Fruit fly (Drosophila melanogaster) whole organism, pupa: ENCODE measurements around the gene wdn.

Source experiments
- CG10348 ChIP-seq: fragments of 200-800 bp; sonication (Bioruptor generic); IDR thresholded peaks from 2 replicates; pipeline ENCODE4 v1.3.6; 2022; ENCODE audit warnings: missing biosample characterization, missing genetic modification characterization
- CG12605 ChIP-seq: fragments of 200-800 bp; sonication (Bioruptor generic); IDR thresholded peaks from 2 replicates; pipeline ENCODE4 v1.3.6; 2022; ENCODE audit warnings: missing biosample characterization, missing genetic modification characterization
- CG13204 ChIP-seq: fragments of 200-800 bp; sonication (Bioruptor generic); optimal IDR thresholded peaks from 2 replicates; lab custom pipeline; 2018; ENCODE audit warnings: missing biosample characterization, mild to moderate bottlenecking, missing genetic modification characterization, moderate library complexity
- CG14655 ChIP-seq: fragments of 200-800 bp; sonication (Bioruptor generic); optimal IDR thresholded peaks from 3 replicates; lab custom pipeline; 2017; ENCODE audit warnings: mild to moderate bottlenecking, missing biosample characterization, missing genetic modification reagents, missing genetic modification characterization
- CG15710 ChIP-seq: fragments of 200-800 bp; sonication (Bioruptor generic); optimal IDR thresholded peaks from 2 replicates; lab custom pipeline; 2018; ENCODE audit warnings: missing biosample characterization, mild to moderate bottlenecking, missing genetic modification characterization, moderate library complexity
- CG17806 ChIP-seq: fragments of 200-800 bp; sonication (Bioruptor generic); optimal IDR thresholded peaks from 2 replicates; lab custom pipeline; 2018; ENCODE audit warnings: missing biosample characterization, mild to moderate bottlenecking, missing genetic modification characterization, moderate library complexity
- CG32121 ChIP-seq: fragments of 200-800 bp; sonication (Bioruptor generic); IDR thresholded peaks from 2 replicates; pipeline ENCODE4 v1.3.6; 2022; ENCODE audit warnings: missing biosample characterization, missing genetic modification characterization
- CG34367 ChIP-seq: fragments of 200-800 bp; sonication (Bioruptor generic); optimal IDR thresholded peaks from 2 replicates; lab custom pipeline; 2018; ENCODE audit warnings: missing biosample characterization, mild to moderate bottlenecking, missing genetic modification characterization
- CG4496 ChIP-seq: fragments of 200-800 bp; sonication (Bioruptor generic); IDR thresholded peaks from 3 replicates; pipeline ENCODE4 v1.3.6; 2022; ENCODE audit warnings: missing biosample characterization, missing genetic modification characterization
- CG8159 ChIP-seq: fragments of 200-800 bp; sonication (Bioruptor generic); optimal IDR thresholded peaks from 3 replicates; lab custom pipeline; 2018; ENCODE audit warnings: missing biosample characterization, mild to moderate bottlenecking, missing genetic modification characterization, moderate library complexity
- CG8301 ChIP-seq: fragments of 200-800 bp; sonication (Bioruptor generic); optimal IDR thresholded peaks from 2 replicates; lab custom pipeline; 2018; ENCODE audit warnings: missing biosample characterization, mild to moderate bottlenecking, missing genetic modification characterization
- CG9948 ChIP-seq: fragments of 200-800 bp; sonication (Bioruptor generic); optimal IDR thresholded peaks from 2 replicates; lab custom pipeline; 2018; ENCODE audit warnings: missing biosample characterization, mild to moderate bottlenecking, missing genetic modification characterization, moderate library complexity
- D1 ChIP-seq: fragments of 200-800 bp; sonication (Bioruptor generic); optimal IDR thresholded peaks from 2 replicates; lab custom pipeline; 2018; ENCODE audit warnings: missing biosample characterization, mild to moderate bottlenecking, missing genetic modification characterization, moderate library complexity
- EcR ChIP-seq: fragments of 200-800 bp; sonication (Bioruptor generic); optimal IDR thresholded peaks from 3 replicates; lab custom pipeline; 2019; ENCODE audit warnings: missing biosample characterization, missing genetic modification characterization, mild to moderate bottlenecking, moderate library complexity, missing genetic modification reagents
- Ets98B ChIP-seq: fragments of 200-800 bp; sonication (Bioruptor generic); IDR thresholded peaks from 2 replicates; pipeline ENCODE4 v1.3.6; 2022; ENCODE audit warnings: missing biosample characterization, missing genetic modification characterization
- Pif1A ChIP-seq: fragments of 200-800 bp; sonication (Bioruptor generic); optimal IDR thresholded peaks from 3 replicates; lab custom pipeline; 2016; ENCODE audit warnings: missing biosample characterization, missing genetic modification characterization
- Pif1B ChIP-seq: fragments of 200-800 bp; sonication (Bioruptor generic); optimal IDR thresholded peaks from 3 replicates; lab custom pipeline; 2016; ENCODE audit warnings: missing biosample characterization, missing genetic modification characterization
- Snoo ChIP-seq: fragments of 200-800 bp; sonication (Bioruptor generic); optimal IDR thresholded peaks from 3 replicates; lab custom pipeline; 2017; ENCODE audit warnings: missing biosample characterization, mild to moderate bottlenecking, missing genetic modification characterization, inconsistent platforms
- fd96Ca ChIP-seq: fragments of 200-800 bp; sonication (Bioruptor generic); IDR thresholded peaks from 3 replicates; pipeline ENCODE4 v1.3.6; 2022; ENCODE audit warnings: missing biosample characterization, missing genetic modification characterization
- gl ChIP-seq: fragments of 200-800 bp; sonication (Bioruptor generic); optimal IDR thresholded peaks from 2 replicates; lab custom pipeline; 2018; ENCODE audit warnings: missing biosample characterization, mild to moderate bottlenecking, missing genetic modification characterization
- rn ChIP-seq: fragments of 200-800 bp; sonication (Bioruptor generic); IDR thresholded peaks from 2 replicates; pipeline ENCODE4 v1.3.6; 2022; ENCODE audit warnings: missing biosample characterization, missing genetic modification characterization

Gene wdn

DNA sequence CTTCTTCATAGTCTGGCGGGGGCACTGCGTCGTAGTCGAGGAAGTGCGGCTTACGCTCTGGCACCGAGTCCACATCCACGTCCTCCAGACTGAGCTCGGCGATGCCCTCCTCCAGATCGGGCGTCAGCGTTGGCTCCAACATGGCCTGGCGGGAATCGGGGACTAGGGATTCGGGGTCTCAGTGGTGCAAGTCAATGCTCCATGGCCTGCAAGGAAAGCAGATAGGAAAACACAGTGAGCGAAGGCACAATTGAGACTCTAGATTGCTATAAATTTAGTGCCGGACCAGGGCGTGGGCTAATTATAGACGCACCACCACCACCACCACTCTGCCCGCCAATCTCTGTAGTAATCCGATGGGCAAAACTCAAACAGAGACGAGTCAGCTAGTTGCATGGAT lies 29.5 kb upstream of the wdn start:
- TF ChIP-seq EcR (GFP tag; lab: Kevin White, UChicago) (peak; percentile 58), CG4496 (0 out of 3 replicates have a peak, but pooled peaks have one; percentile 27), Snoo (tag; lab: Kevin White, UChicago) (no peak)

dm6 chr3R:28831626-28832267 lies 20.6 kb upstream of the wdn start, which contains the start of gene WASp:
Gene WASp (minus strand): TSS chr3R:28832024.
- TF ChIP-seq CG4496 (peak; percentile 67; the same call in 2 of the 3 replicates), CG13204 (GFP tag; lab: Kevin White, UChicago) (no peak), rn (GFP tag; lab: Robert Waterston, UW) (0 out of 2 replicates have a peak, but pooled peaks have one; percentile 18), gl (tag; lab: Kevin White, UChicago) (peak; percentile 46), CG34367 (tag; lab: Kevin White, UChicago) (peak; percentile 48), Pif1B (GFP tag; lab: Kevin White, UChicago) (peak; percentile 16), CG32121 (GFP tag; lab: Robert Waterston, UW) (peak; percentile 25; the same call in 1 of the 2 replicates), Snoo (tag; lab: Kevin White, UChicago) (no peak), CG14655 (no peak), Pif1A (GFP tag; lab: Kevin White, UChicago) (no peak), CG12605 (GFP tag; lab: Robert Waterston, UW) (peak; percentile 50), CG9948 (tag; lab: Kevin White, UChicago) (no peak), CG15710 (peak; percentile 53), EcR (GFP tag; lab: Kevin White, UChicago) (no peak), CG8159 (tag; lab: Kevin White, UChicago) (peak; percentile 19), CG17806 (peak; percentile 22), D1 (no peak), Ets98B (GFP tag; lab: Robert Waterston, UW) (peak; percentile 67), CG10348 (GFP tag; lab: Robert Waterston, UW) (no peak), fd96Ca (GFP tag; lab: Robert Waterston, UW) (no peak; the same call in 1 of the 3 replicates), CG8301 (peak; percentile 4)

dm6 chr3R:28831172-28831571 lies 20.0 kb upstream of the wdn start:
- no peak for TF ChIP-seq CG4496
- TF ChIP-seq CG12605 (GFP tag; lab: Robert Waterston, UW): no peak
- TF ChIP-seq CG13204 (GFP tag; lab: Kevin White, UChicago): no peak
- no peak for TF ChIP-seq gl (tag; lab: Kevin White, UChicago)
- TF ChIP-seq Pif1B (GFP tag; lab: Kevin White, UChicago): no peak
- 0 out of 3 replicates have a peak, but pooled peaks have one; percentile 27 for TF ChIP-seq fd96Ca (GFP tag; lab: Robert Waterston, UW)
- TF ChIP-seq CG15710: no peak
- no peak for TF ChIP-seq CG10348 (GFP tag; lab: Robert Waterston, UW)

DNA sequence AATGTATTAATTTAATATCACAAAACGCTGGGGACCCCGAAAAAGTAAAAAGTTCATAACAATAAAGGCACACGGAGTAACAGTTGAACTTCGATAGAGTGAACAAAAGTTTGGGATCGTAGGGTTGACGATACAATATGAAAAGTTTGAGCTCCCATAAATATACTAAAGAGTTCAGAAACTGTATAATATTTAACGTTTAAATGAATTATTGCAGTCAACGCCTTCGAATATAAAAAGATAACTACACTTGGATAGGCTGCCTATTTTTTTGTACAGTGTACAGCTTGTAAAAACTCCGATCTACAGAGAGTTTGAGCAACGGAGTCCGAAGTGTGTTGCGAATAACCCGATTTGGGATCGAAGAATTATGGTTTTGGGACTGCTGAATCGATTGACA lies 19.6 kb upstream of the wdn start:
- TF ChIP-seq Snoo (tag; lab: Kevin White, UChicago) (peak; percentile 42), CG10348 (GFP tag; lab: Robert Waterston, UW) (no peak)

dm6 chr3R:28829328-28829916 lies 18.3 kb upstream of the wdn start:
- TF ChIP-seq CG10348 (GFP tag; lab: Robert Waterston, UW) (no peak), Pif1A (GFP tag; lab: Kevin White, UChicago) (no peak), D1 (no peak), gl (tag; lab: Kevin White, UChicago) (no peak), Pif1B (GFP tag; lab: Kevin White, UChicago) (no peak), CG8301 (no peak), Snoo (tag; lab: Kevin White, UChicago) (no peak), CG9948 (tag; lab: Kevin White, UChicago) (no peak), CG14655 (no peak), CG8159 (tag; lab: Kevin White, UChicago) (no peak), CG12605 (GFP tag; lab: Robert Waterston, UW) (no peak)

DNA sequence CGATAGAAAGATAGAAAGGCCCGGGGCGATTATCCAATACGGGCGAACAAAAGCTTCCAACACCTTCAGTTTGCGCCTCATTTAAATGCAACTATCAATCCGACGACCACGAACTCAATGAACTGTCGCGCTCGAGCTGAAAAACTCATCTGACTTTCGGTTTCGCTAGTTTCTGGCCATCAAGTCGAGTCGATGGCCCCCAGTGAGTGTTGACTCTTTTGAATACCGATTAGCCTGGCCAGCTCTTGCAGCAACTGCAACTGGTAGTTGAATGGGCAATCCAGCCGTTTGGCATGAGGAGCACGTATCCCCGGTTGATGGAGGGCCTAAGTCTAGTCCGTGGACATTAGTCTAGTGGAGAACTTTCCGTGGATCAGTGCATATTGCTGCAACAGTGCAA lies 16.1 kb upstream of the wdn start:
- TF ChIP-seq rn (GFP tag; lab: Robert Waterston, UW) (no peak), D1 (no peak), CG10348 (GFP tag; lab: Robert Waterston, UW) (no peak), CG34367 (tag; lab: Kevin White, UChicago) (no peak), Pif1A (GFP tag; lab: Kevin White, UChicago) (no peak), EcR (GFP tag; lab: Kevin White, UChicago) (no peak), CG17806 (no peak), CG15710 (no peak), CG13204 (GFP tag; lab: Kevin White, UChicago) (no peak), CG8159 (tag; lab: Kevin White, UChicago) (no peak), CG4496 (no peak), CG12605 (GFP tag; lab: Robert Waterston, UW) (no peak), CG14655 (no peak), CG8301 (no peak), Snoo (tag; lab: Kevin White, UChicago) (no peak), CG9948 (tag; lab: Kevin White, UChicago) (no peak)
